Fruit fly (Drosophila melanogaster) whole organism, pupa: ENCODE measurements around the gene PolD2.

Experiments used
- CG12605 ChIP-seq: fragments of 200-800 bp; sonication (Bioruptor generic); IDR thresholded peaks from 2 replicates; pipeline ENCODE4 v1.3.6; 2022; ENCODE audit warnings: missing biosample characterization, missing genetic modification characterization
- CG15710 ChIP-seq: fragments of 200-800 bp; sonication (Bioruptor generic); optimal IDR thresholded peaks from 2 replicates; lab custom pipeline; 2018; ENCODE audit warnings: missing biosample characterization, mild to moderate bottlenecking, missing genetic modification characterization, moderate library complexity
- CG8159 ChIP-seq: fragments of 200-800 bp; sonication (Bioruptor generic); optimal IDR thresholded peaks from 3 replicates; lab custom pipeline; 2018; ENCODE audit warnings: missing biosample characterization, mild to moderate bottlenecking, missing genetic modification characterization, moderate library complexity
- CG9948 ChIP-seq: fragments of 200-800 bp; sonication (Bioruptor generic); optimal IDR thresholded peaks from 2 replicates; lab custom pipeline; 2018; ENCODE audit warnings: missing biosample characterization, mild to moderate bottlenecking, missing genetic modification characterization, moderate library complexity
- EcR ChIP-seq: fragments of 200-800 bp; sonication (Bioruptor generic); optimal IDR thresholded peaks from 3 replicates; lab custom pipeline; 2019; ENCODE audit warnings: missing biosample characterization, missing genetic modification characterization, mild to moderate bottlenecking, moderate library complexity, missing genetic modification reagents
- gl ChIP-seq: fragments of 200-800 bp; sonication (Bioruptor generic); optimal IDR thresholded peaks from 2 replicates; lab custom pipeline; 2018; ENCODE audit warnings: missing biosample characterization, mild to moderate bottlenecking, missing genetic modification characterization
- rn ChIP-seq: fragments of 200-800 bp; sonication (Bioruptor generic); IDR thresholded peaks from 2 replicates; pipeline ENCODE4 v1.3.6; 2022; ENCODE audit warnings: missing biosample characterization, missing genetic modification characterization

DNA sequence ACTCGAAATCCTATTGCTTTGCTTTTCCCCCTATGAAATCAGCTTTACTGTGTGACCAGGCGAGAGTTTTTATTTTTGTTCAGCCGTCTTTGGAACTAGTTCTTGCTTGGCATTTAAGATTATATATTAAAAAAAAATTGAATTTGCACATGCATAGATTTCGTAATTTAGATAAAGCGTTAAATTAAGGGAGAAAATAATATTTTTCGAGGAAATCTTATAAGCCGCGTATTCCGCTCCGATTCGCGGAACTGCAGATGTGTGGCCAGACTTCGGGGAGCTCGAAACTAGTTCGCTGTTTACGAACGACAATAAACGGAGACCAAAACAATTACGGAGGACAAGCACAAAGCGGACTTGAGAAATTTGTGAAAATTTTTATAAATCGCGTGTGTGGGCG is 27.4 kb downstream of the PolD2 start, which contains the start of the genes JTBR and CG42676:
- TF ChIP-seq rn (GFP tag; lab: Robert Waterston, UW): no peak
- TF ChIP-seq CG9948 (tag; lab: Kevin White, UChicago): no peak
- no peak for TF ChIP-seq CG15710 (tag; lab: Kevin White, UChicago)
- peak; percentile 5 for TF ChIP-seq EcR (GFP tag; lab: Kevin White, UChicago)
- TF ChIP-seq CG8159 (tag; lab: Kevin White, UChicago): no peak
- no peak for TF ChIP-seq CG12605 (GFP tag; lab: Robert Waterston, UW)
- no peak for TF ChIP-seq gl
